Worm (Caenorhabditis elegans) whole organism, L2 larva: ENCODE results near the gene apl-1.

ENCODE experiments used
- C34F6.9 ChIP-seq: fragments of 150-350 bp; optimal IDR thresholded peaks from 2 replicates; lab custom pipeline; 2014; ENCODE audit warnings: missing biosample characterization, missing genetic modification characterization
- F13H6.1 ChIP-seq: sonication (generic microtip); optimal IDR thresholded peaks from 2 replicates; lab custom pipeline; 2016; ENCODE audit warnings: missing genetic modification characterization, missing compliant biosample characterization
- R02D3.7 ChIP-seq: fragments of 150-350 bp; optimal IDR thresholded peaks from 2 replicates; lab custom pipeline; 2014; ENCODE audit warnings: missing biosample characterization, missing genetic modification characterization
- Y55F3AM.14 ChIP-seq: fragments of 200-800 bp; sonication (Bioruptor generic); optimal IDR thresholded peaks from 2 replicates; lab custom pipeline; 2018; ENCODE audit warnings: mild to moderate bottlenecking, missing genetic modification characterization, missing compliant biosample characterization
- ZK546.5 ChIP-seq: sonication (generic microtip); optimal IDR thresholded peaks from 2 replicates; lab custom pipeline; 2017; ENCODE audit warnings: missing biosample characterization, missing genetic modification characterization
- alr-1 ChIP-seq: fragments of 150-350 bp; optimal IDR thresholded peaks from 2 replicates; lab custom pipeline; 2014; ENCODE audit warnings: missing biosample characterization, missing genetic modification characterization
- aly-2 ChIP-seq: fragments of 150-350 bp; optimal IDR thresholded peaks from 2 replicates; lab custom pipeline; 2014; ENCODE audit warnings: missing biosample characterization, missing genetic modification characterization
- ama-1 ChIP-seq: fragments of 150-350 bp; optimal IDR thresholded peaks from 2 replicates; lab custom pipeline; 2018; ENCODE audit warnings: inconsistent platforms
- blmp-1 ChIP-seq: sonication (generic microtip); optimal IDR thresholded peaks from 2 replicates; lab custom pipeline; 2017; ENCODE audit warnings: missing genetic modification characterization, mild to moderate bottlenecking, missing compliant biosample characterization, antibody characterized with exemption, moderate library complexity; ENCODE audit not compliant: insufficient read depth
- ceh-16 ChIP-seq: fragments of 150-350 bp; optimal IDR thresholded peaks from 2 replicates; lab custom pipeline; 2014; ENCODE audit warnings: missing biosample characterization, missing genetic modification characterization
- ceh-82 ChIP-seq: fragments of 150-350 bp; optimal IDR thresholded peaks from 2 replicates; lab custom pipeline; 2014; ENCODE audit warnings: missing biosample characterization, missing genetic modification characterization
- crh-2 ChIP-seq: sonication (generic microtip); optimal IDR thresholded peaks from 2 replicates; lab custom pipeline; 2017; ENCODE audit warnings: missing biosample characterization, missing genetic modification characterization
- dmd-4 ChIP-seq: sonication (generic microtip); optimal IDR thresholded peaks from 2 replicates; lab custom pipeline; 2017; ENCODE audit warnings: missing biosample characterization, missing genetic modification characterization
- egl-27 ChIP-seq: sonication (generic microtip); optimal IDR thresholded peaks from 3 replicates; lab custom pipeline; 2017; ENCODE audit warnings: missing biosample characterization, missing genetic modification reagents, missing genetic modification characterization
- elt-1 ChIP-seq: fragments of 150-350 bp; optimal IDR thresholded peaks from 2 replicates; lab custom pipeline; 2014; ENCODE audit warnings: missing biosample characterization, missing genetic modification characterization
- elt-3 ChIP-seq: sonication (generic microtip); optimal IDR thresholded peaks from 2 replicates; lab custom pipeline; 2017; ENCODE audit warnings: missing biosample characterization, missing genetic modification characterization
- fos-1 ChIP-seq: fragments of 150-350 bp; optimal IDR thresholded peaks from 2 replicates; lab custom pipeline; 2014; ENCODE audit warnings: missing biosample characterization, missing genetic modification characterization
- gmeb-1 ChIP-seq: fragments of 150-350 bp; optimal IDR thresholded peaks from 2 replicates; lab custom pipeline; 2014; ENCODE audit warnings: missing biosample characterization, missing genetic modification characterization
- lin-11 ChIP-seq: fragments of 150-350 bp; sonication (generic microtip); optimal IDR thresholded peaks from 2 replicates; lab custom pipeline; 2014; ENCODE audit warnings: missing biosample characterization, missing genetic modification characterization, inconsistent platforms, mixed read lengths
- lin-13 ChIP-seq: fragments of 150-350 bp; optimal IDR thresholded peaks from 2 replicates; lab custom pipeline; 2014; ENCODE audit warnings: missing biosample characterization, missing genetic modification reagents, missing genetic modification characterization
- lin-39 ChIP-seq: fragments of 150-350 bp; optimal IDR thresholded peaks from 2 replicates; lab custom pipeline; 2014; ENCODE audit warnings: missing biosample characterization, missing genetic modification reagents, missing genetic modification characterization
- lsy-2 ChIP-seq, 2 experiments: fragments of 150-350 bp in 1 of 2; sonication (generic microtip) in 1 of 2; optimal IDR thresholded peaks; 2 replicates each; lab custom pipeline; 2014 to 2017; ENCODE audit warnings: missing biosample characterization in 2 of 2, missing genetic modification characterization in 2 of 2
- mab-5 ChIP-seq: fragments of 150-350 bp; optimal IDR thresholded peaks from 2 replicates; lab custom pipeline; 2014; ENCODE audit warnings: missing biosample characterization, missing genetic modification characterization
- mbf-1 ChIP-seq: sonication (generic microtip); optimal IDR thresholded peaks from 2 replicates; lab custom pipeline; 2017; ENCODE audit warnings: missing biosample characterization, missing genetic modification characterization
- mdl-1 ChIP-seq, 2 experiments: fragments of 150-350 bp in 1 of 2; sonication (generic microtip) in 1 of 2; optimal IDR thresholded peaks; 2 replicates each; lab custom pipeline; 2017; ENCODE audit warnings: missing biosample characterization in 2 of 2, missing genetic modification characterization in 2 of 2
- nhr-10 ChIP-seq: sonication (generic microtip); optimal IDR thresholded peaks from 2 replicates; lab custom pipeline; 2017; ENCODE audit warnings: missing biosample characterization, missing genetic modification characterization
- nhr-11 ChIP-seq: fragments of 150-350 bp; optimal IDR thresholded peaks from 2 replicates; lab custom pipeline; 2014; ENCODE audit warnings: missing biosample characterization, missing genetic modification characterization
- nhr-12 ChIP-seq: fragments of 150-350 bp; optimal IDR thresholded peaks from 2 replicates; lab custom pipeline; 2014; ENCODE audit warnings: missing biosample characterization, missing genetic modification characterization
- nhr-129 ChIP-seq: fragments of 150-350 bp; optimal IDR thresholded peaks from 2 replicates; lab custom pipeline; 2014; ENCODE audit warnings: missing biosample characterization, missing genetic modification characterization
- nhr-21 ChIP-seq: fragments of 150-350 bp; optimal IDR thresholded peaks from 2 replicates; lab custom pipeline; 2014; ENCODE audit warnings: missing biosample characterization, missing genetic modification characterization
- nhr-23 ChIP-seq: fragments of 150-350 bp; optimal IDR thresholded peaks from 2 replicates; lab custom pipeline; 2014; ENCODE audit warnings: missing biosample characterization, missing genetic modification reagents, missing genetic modification characterization
- nhr-237 ChIP-seq: fragments of 150-350 bp; optimal IDR thresholded peaks from 2 replicates; lab custom pipeline; 2014; ENCODE audit warnings: missing biosample characterization, missing genetic modification characterization
- nhr-25 ChIP-seq: fragments of 150-350 bp; sonication (generic microtip); optimal IDR thresholded peaks from 3 replicates; lab custom pipeline; 2014; ENCODE audit warnings: missing biosample characterization, missing genetic modification characterization
- nhr-6 ChIP-seq: fragments of 150-350 bp; optimal IDR thresholded peaks from 2 replicates; lab custom pipeline; 2014; ENCODE audit warnings: missing biosample characterization, missing genetic modification characterization
- nhr-77 ChIP-seq: fragments of 150-350 bp; optimal IDR thresholded peaks from 2 replicates; lab custom pipeline; 2014; ENCODE audit warnings: missing biosample characterization, missing genetic modification characterization
- peb-1 ChIP-seq: fragments of 150-350 bp; optimal IDR thresholded peaks from 2 replicates; lab custom pipeline; 2014; ENCODE audit warnings: missing biosample characterization, missing genetic modification characterization
- sem-4 ChIP-seq: fragments of 150-350 bp; optimal IDR thresholded peaks from 2 replicates; lab custom pipeline; 2014; ENCODE audit warnings: missing biosample characterization, missing genetic modification reagents, missing genetic modification characterization
- skn-1 ChIP-seq: sonication (generic microtip); optimal IDR thresholded peaks from 2 replicates; lab custom pipeline; 2017; ENCODE audit warnings: missing biosample characterization, missing genetic modification characterization
- sma-3 ChIP-seq: sonication (generic microtip); optimal IDR thresholded peaks from 2 replicates; lab custom pipeline; 2016; ENCODE audit warnings: missing genetic modification reagents, missing genetic modification characterization, missing compliant biosample characterization
- sma-9 ChIP-seq, 2 experiments: fragments of 150-350 bp in 1 of 2; sonication (generic microtip) in 1 of 2; optimal IDR thresholded peaks; 2 replicates each; lab custom pipeline; 2014 to 2016; ENCODE audit warnings: missing genetic modification characterization in 2 of 2, mild to moderate bottlenecking in 1 of 2, missing biosample characterization in 1 of 2, missing compliant biosample characterization in 1 of 2, missing genetic modification reagents in 1 of 2, moderate library complexity in 1 of 2
- snpc-4 ChIP-seq: fragments of 150-350 bp; optimal IDR thresholded peaks from 2 replicates; lab custom pipeline; 2014; ENCODE audit warnings: missing biosample characterization, missing genetic modification characterization
- unc-39 ChIP-seq: fragments of 150-350 bp; optimal IDR thresholded peaks from 2 replicates; lab custom pipeline; 2014; ENCODE audit warnings: missing biosample characterization, missing genetic modification characterization
- unc-55 ChIP-seq: fragments of 150-350 bp; sonication (generic microtip); optimal IDR thresholded peaks from 3 replicates; lab custom pipeline; 2014; ENCODE audit warnings: missing biosample characterization, missing genetic modification reagents, missing genetic modification characterization
- unc-62 ChIP-seq: fragments of 150-350 bp; optimal IDR thresholded peaks from 2 replicates; lab custom pipeline; 2014; ENCODE audit warnings: missing biosample characterization, missing genetic modification reagents, missing genetic modification characterization
- zag-1 ChIP-seq: fragments of 150-350 bp; optimal IDR thresholded peaks from 2 replicates; lab custom pipeline; 2014; ENCODE audit warnings: missing biosample characterization, missing genetic modification characterization
- ztf-1 ChIP-seq: fragments of 200-800 bp; sonication (Bioruptor generic); conservative IDR thresholded peaks from 2 replicates; pipeline ENCODE4 v1.3.6; 2022; ENCODE audit warnings: missing genetic modification characterization, missing compliant biosample characterization
- ztf-11 ChIP-seq: sonication (generic microtip); optimal IDR thresholded peaks from 2 replicates; lab custom pipeline; 2017; ENCODE audit warnings: missing biosample characterization, missing genetic modification characterization
- ztf-4 ChIP-seq: fragments of 150-350 bp; optimal IDR thresholded peaks from 2 replicates; lab custom pipeline; 2014; ENCODE audit warnings: missing biosample characterization, missing genetic modification characterization

The apl-1 gene

DNA sequence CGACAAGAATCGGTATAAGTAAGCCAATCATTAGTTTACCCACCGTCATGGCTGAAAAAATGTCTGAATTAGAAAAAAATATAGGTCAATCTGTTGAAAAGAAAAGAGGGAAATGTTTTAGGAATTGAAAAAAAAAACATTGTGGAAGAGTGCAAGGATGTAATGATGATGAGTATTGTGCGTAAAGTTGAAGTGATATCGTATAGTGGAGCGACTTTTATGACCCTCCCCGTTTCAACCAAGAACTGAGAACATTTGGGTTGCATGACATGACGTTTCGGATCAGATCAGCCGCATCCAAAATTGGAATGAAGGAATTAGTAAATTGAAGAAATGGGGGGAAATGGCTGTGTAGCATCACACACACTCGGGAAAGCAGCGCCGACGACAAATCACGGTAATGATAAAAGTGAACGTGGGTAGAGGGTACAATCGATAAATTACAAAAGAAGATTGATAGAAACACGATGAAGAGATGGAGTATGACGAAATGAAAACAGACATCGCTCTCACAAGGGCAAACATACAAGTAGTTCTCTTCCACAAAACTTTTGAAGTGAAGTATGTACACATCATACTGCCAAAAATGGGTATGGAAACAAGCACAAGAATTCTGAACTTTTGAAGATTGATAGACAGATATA lies at the start of gene apl-1:
apl-1 (minus strand) TSS at position 51 of the 644 bp plus-strand sequence.
- TF ChIP-seq F13H6.1 (tag; lab: Kevin White, UChicago) (no peak), nhr-25 (tag; lab: Kevin White, UChicago) (no peak), nhr-6 (no peak), mdl-1 (tag; optimal IDR thresholded peaks at IDR 0.05; lab: Kevin White, UChicago) (no peak), elt-3 (tag; lab: Kevin White, UChicago) (no peak), mab-5 (no peak), nhr-237 (tag; lab: Kevin White, UChicago) (no peak), nhr-21 (tag; lab: Kevin White, UChicago) (peak; percentile 21), C34F6.9 (no peak), nhr-10 (tag; lab: Kevin White, UChicago) (no peak), sma-3 (peak; percentile 54), alr-1 (tag; lab: Kevin White, UChicago) (no peak), unc-55 (no peak), nhr-12 (tag; lab: Kevin White, UChicago) (no peak), ztf-4 (tag; lab: Kevin White, UChicago) (no peak), fos-1 (tag; lab: Kevin White, UChicago) (peak; percentile 7), egl-27 (tag; lab: Kevin White, UChicago) (no peak), nhr-11 (tag; lab: Kevin White, UChicago) (no peak), elt-1 (no peak), ztf-1 (GFP tag; lab: Robert Waterston, UW) (no peak), dmd-4 (tag; lab: Kevin White, UChicago) (no peak), lin-13 (GFP tag; lab: Kevin White, UChicago) (no peak), Y55F3AM.14 (GFP tag; lab: Kevin White, UChicago) (no peak), gmeb-1 (tag; lab: Kevin White, UChicago) (no peak), ceh-82 (tag; lab: Kevin White, UChicago) (no peak), nhr-77 (tag; lab: Kevin White, UChicago) (no peak), ztf-11 (tag; lab: Kevin White, UChicago) (no peak), crh-2 (tag; lab: Kevin White, UChicago) (peak; percentile 1), skn-1 (no peak), nhr-23 (tag; lab: Kevin White, UChicago) (no peak), lin-11 (tag; lab: Kevin White, UChicago) (no peak), lsy-2 (tag; optimal IDR thresholded peaks at IDR 0.05; lab: Kevin White, UChicago) (no peak), unc-62 (GFP tag; lab: Kevin White, UChicago) (no peak), sma-9 (GFP tag; optimal IDR thresholded peaks at IDR 0.05; lab: Kevin White, UChicago) (peak; percentile 53), sma-9 (tag; optimal IDR thresholded peaks at IDR 0.05; lab: Kevin White, UChicago) (no peak), R02D3.7 (no peak), ama-1 (lab: Kevin White, UChicago) (peak; percentile 9), ZK546.5 (no peak), nhr-129 (tag; lab: Kevin White, UChicago) (peak; percentile 68), aly-2 (tag; lab: Kevin White, UChicago) (no peak), mbf-1 (tag; lab: Kevin White, UChicago) (no peak), peb-1 (no peak), lin-39 (tag; lab: Kevin White, UChicago) (no peak), ceh-16 (tag; lab: Kevin White, UChicago) (no peak), unc-39 (no peak), sem-4 (tag; lab: Kevin White, UChicago) (no peak), zag-1 (tag; lab: Kevin White, UChicago) (no peak), snpc-4 (tag; lab: Kevin White, UChicago) (no peak), blmp-1 (no peak)
- TF ChIP-seq, all 48 proteins: peak for 7
